Worm (Caenorhabditis elegans) whole organism, mixed stage, embryonic: ENCODE data around the gene fbxb-35.

ENCODE experiments used
- nhr-76 ChIP-seq: sonication (generic microtip); optimal IDR thresholded peaks from 2 replicates; lab custom pipeline; 2017; ENCODE audit warnings: missing biosample characterization, missing genetic modification characterization
- sptf-1 ChIP-seq: sonication (generic microtip); optimal IDR thresholded peaks from 2 replicates; lab custom pipeline; 2017; ENCODE audit warnings: mild to moderate bottlenecking, missing genetic modification characterization, moderate library complexity, missing compliant biosample characterization

ce11 chrII:2039288-2039687 lies 12.2 kb upstream of the fbxb-35 start, which contains the start of gene bath-19:
- no peak for TF ChIP-seq sptf-1 (tag; lab: Kevin White, UChicago)
- no peak for TF ChIP-seq nhr-76
